Fruit fly (Drosophila melanogaster) Kc167 (cell line): ENCODE data around the gene CG14662.

Source experiments
- psq ChIP-seq: fragments of >200 bp; optimal IDR thresholded peaks from 2 replicates; lab custom pipeline; 2017; ENCODE audit warnings: missing external identifiers
- ttk ChIP-seq: sonication (Bioruptor generic); optimal IDR thresholded peaks from 2 replicates; lab custom pipeline; 2017; ENCODE audit warnings: missing external identifiers

DNA sequence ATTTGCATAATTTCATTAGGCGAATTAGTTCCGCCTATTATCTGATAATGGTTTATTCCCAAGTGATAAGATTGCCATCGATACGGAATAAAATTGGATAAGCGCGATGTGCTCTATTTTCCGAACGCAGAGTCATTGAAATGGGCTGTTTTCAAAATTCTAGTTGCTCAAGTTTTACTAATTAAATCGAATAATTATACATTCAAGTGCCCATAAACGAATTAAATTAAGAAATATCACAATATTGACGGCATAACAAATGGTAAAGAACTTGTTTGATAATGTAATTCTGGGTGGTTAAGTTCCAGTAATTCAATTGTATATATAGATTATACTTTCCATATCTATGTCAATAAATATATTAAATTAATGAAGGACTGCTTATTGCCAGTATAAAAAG lies at the start of gene CG14662:
- TF ChIP-seq psq (lab: Kevin White, UChicago): no peak
- no peak for TF ChIP-seq ttk
